Worm (Caenorhabditis elegans): Measurements from ENCODE around the gene F23A7.8.
"Not testable (repeated sequence)": the region's sequence is repeated elsewhere in the genome, so short reads cannot be mapped to it uniquely, and the experiment has no call there.

The F23A7.8 gene

ce11 chrX:16213073-16213472 is at the start of gene F23A7.8:
Gene F23A7.8 (plus strand): TSS chrX:16213373.
- TF ChIP-seq lir-3 (tag; optimal IDR thresholded peaks at IDR 0.05); dmd-6 (GFP tag; IDR thresholded peaks at IDR 0.05); aha-1 (tag): not testable (repeated sequence)

ce11 chrX:16163402-16163801 is 49.8 kb upstream of the F23A7.8 start, which contains the start of gene F09C8.1:
Gene F09C8.1 (minus strand): TSS chrX:16163524.
- TF ChIP-seq lsy-2 (tag; optimal IDR thresholded peaks at IDR 0.05) (no peak), spr-3 (GFP tag; optimal IDR thresholded peaks at IDR 0.05) (no peak), nhr-10 (tag; optimal IDR thresholded peaks at IDR 0.05) (no peak), mxl-2 (GFP tag; conservative IDR thresholded peaks at IDR 0.05) (no peak), daf-8 (GFP tag; IDR thresholded peaks at IDR 0.05) (no peak), nhr-77 (tag; optimal IDR thresholded peaks at IDR 0.05) (peak; percentile 86), nhr-42 (GFP tag; IDR thresholded peaks at IDR 0.05) (no peak), egl-27 (tag; optimal IDR thresholded peaks at IDR 0.05) (no peak), nhr-48 (tag; optimal IDR thresholded peaks at IDR 0.05) (no peak), daf-16 (GFP tag; optimal IDR thresholded peaks at IDR 0.05) (no peak), daf-16 (tag; optimal IDR thresholded peaks at IDR 0.05) (peak; percentile 43), nhr-6 (tag; optimal IDR thresholded peaks at IDR 0.05) (no peak), lin-13 (GFP tag; optimal IDR thresholded peaks at IDR 0.05) (no peak), ztf-11 (tag; optimal IDR thresholded peaks at IDR 0.05) (no peak), mxl-3 (GFP tag; optimal IDR thresholded peaks at IDR 0.05) (peak; percentile 84), daf-12 (tag; optimal IDR thresholded peaks at IDR 0.05) (no peak), lin-15B (tag; optimal IDR thresholded peaks at IDR 0.05) (no peak), ceh-62 (tag; optimal IDR thresholded peaks at IDR 0.05) (no peak), nhr-11 (tag; optimal IDR thresholded peaks at IDR 0.05) (no peak), F49E8.2 (tag; optimal IDR thresholded peaks at IDR 0.05; ENCODE audit: borderline replicate concordance) (no peak), Y75B8A.6 (GFP tag; IDR thresholded peaks at IDR 0.05) (no peak), pqm-1 (tag; optimal IDR thresholded peaks at IDR 0.05) (peak; percentile 59), zfp-3 (GFP tag; conservative IDR thresholded peaks at IDR 0.05) (no peak), hlh-11 (tag; optimal IDR thresholded peaks at IDR 0.05) (peak; percentile 51), vab-7 (GFP tag; IDR thresholded peaks at IDR 0.05) (no peak), zfp-2 (tag; optimal IDR thresholded peaks at IDR 0.05) (no peak), lin-1 (GFP tag; IDR thresholded peaks at IDR 0.05) (0 out of 2 replicates have a peak, but pooled peaks have one; percentile 34), skn-1 (tag; optimal IDR thresholded peaks at IDR 0.05) (no peak), unc-62 (GFP tag; optimal IDR thresholded peaks at IDR 0.05 in 1 of 2) (peak in 1 of 2 experiments; percentile 2), unc-62 (tag; optimal IDR thresholded peaks at IDR 0.05) (no peak), zag-1 (tag; optimal IDR thresholded peaks at IDR 0.05) (no peak), sdz-12 (GFP tag; optimal IDR thresholded peaks at IDR 0.05) (no peak), ZK546.5 (tag; optimal IDR thresholded peaks at IDR 0.05) (no peak), T20F7.1 (GFP tag; optimal IDR thresholded peaks at IDR 0.05) (no peak), F26F4.8 (GFP tag; conservative IDR thresholded peaks at IDR 0.05) (no peak), lin-38 (GFP tag; IDR thresholded peaks at IDR 0.05) (no peak), mes-2 (tag; optimal IDR thresholded peaks at IDR 0.05; ENCODE audit: poor library complexity, severe bottlenecking) (no peak), nhr-76 (tag; optimal IDR thresholded peaks at IDR 0.05) (no peak), ctbp-1 (GFP tag; IDR thresholded peaks at IDR 0.05) (no peak), ceh-28 (tag; optimal IDR thresholded peaks at IDR 0.05) (no peak), hlh-30 (tag; optimal IDR thresholded peaks at IDR 0.05; ENCODE audit: insufficient read depth) (peak; percentile 23), duxl-1 (tag; optimal IDR thresholded peaks at IDR 0.05; ENCODE audit: poor library complexity) (no peak), spr-1 (tag; optimal IDR thresholded peaks at IDR 0.05) (no peak), dve-1 (tag; optimal IDR thresholded peaks at IDR 0.05; ENCODE audit: insufficient read depth) (peak; percentile 75), ceh-82 (tag; optimal IDR thresholded peaks at IDR 0.05) (no peak), dmd-6 (GFP tag; IDR thresholded peaks at IDR 0.05) (peak; percentile 92), nhr-102 (tag; optimal IDR thresholded peaks at IDR 0.05) (no peak), tag-97 (GFP tag; IDR thresholded peaks at IDR 0.05) (no peak), nhr-28 (tag; optimal IDR thresholded peaks at IDR 0.05) (peak; percentile 73)
